Fruit fly (Drosophila melanogaster): ENCODE data around the gene Sap47.
A peak's percentile ranks its signal among the peaks of the same experiment; 100 is the strongest.

Sap47 gene

dm6 chr3R:15988353-15988752 lies 53.5 kb downstream of the Sap47 start:
- TF ChIP-seq CG17612 (GFP tag; IDR thresholded peaks at IDR 0.05) (no peak), CG17568 (GFP tag; optimal IDR thresholded peaks at IDR 0.05) (no peak), dmrt11E (tag; optimal IDR thresholded peaks at IDR 0.05) (no peak), eve (GFP tag; optimal IDR thresholded peaks at IDR 0.05) (no peak), CG3995 (GFP tag; optimal IDR thresholded peaks at IDR 0.05) (no peak), zen (tag; optimal IDR thresholded peaks at IDR 0.05) (peak; percentile 90), tll (GFP tag; optimal IDR thresholded peaks at IDR 0.05) (peak in 1 of 2 experiments; percentile 90), cad (GFP tag; optimal IDR thresholded peaks at IDR 0.05) (peak; percentile 80), pho (GFP tag; optimal IDR thresholded peaks at IDR 0.05) (no peak), row (GFP tag; IDR thresholded peaks at IDR 0.05) (no peak), CG17912 (GFP tag; optimal IDR thresholded peaks at IDR 0.05) (no peak), otp (GFP tag; IDR thresholded peaks at IDR 0.05) (no peak), CG8290 (GFP tag; optimal IDR thresholded peaks at IDR 0.05) (no peak), CG8290 (tag; optimal IDR thresholded peaks at IDR 0.05) (no peak), abd-A (tag; optimal IDR thresholded peaks at IDR 0.05) (no peak), CG18764 (GFP tag; optimal IDR thresholded peaks at IDR 0.05) (no peak), CG13123 (GFP tag; optimal IDR thresholded peaks at IDR 0.05) (no peak), tup (GFP tag; optimal IDR thresholded peaks at IDR 0.05) (no peak), pan (optimal IDR thresholded peaks at IDR 0.05) (no peak), pan (GFP tag; optimal IDR thresholded peaks at IDR 0.05 in 1 of 2, IDR thresholded peaks at IDR 0.05 in 1 of 2) (no peak), sens-2 (GFP tag; IDR thresholded peaks at IDR 0.05) (no peak), D19A (tag; optimal IDR thresholded peaks at IDR 0.05) (no peak), CG32767 (GFP tag; IDR thresholded peaks at IDR 0.05) (no peak), D (optimal IDR thresholded peaks at IDR 0.05) (peak; percentile 65), D (GFP tag; optimal IDR thresholded peaks at IDR 0.05) (no peak), CG9215 (GFP tag; IDR thresholded peaks at IDR 0.05) (no peak), Xrp1 (GFP tag; IDR thresholded peaks at IDR 0.05) (no peak)

DNA sequence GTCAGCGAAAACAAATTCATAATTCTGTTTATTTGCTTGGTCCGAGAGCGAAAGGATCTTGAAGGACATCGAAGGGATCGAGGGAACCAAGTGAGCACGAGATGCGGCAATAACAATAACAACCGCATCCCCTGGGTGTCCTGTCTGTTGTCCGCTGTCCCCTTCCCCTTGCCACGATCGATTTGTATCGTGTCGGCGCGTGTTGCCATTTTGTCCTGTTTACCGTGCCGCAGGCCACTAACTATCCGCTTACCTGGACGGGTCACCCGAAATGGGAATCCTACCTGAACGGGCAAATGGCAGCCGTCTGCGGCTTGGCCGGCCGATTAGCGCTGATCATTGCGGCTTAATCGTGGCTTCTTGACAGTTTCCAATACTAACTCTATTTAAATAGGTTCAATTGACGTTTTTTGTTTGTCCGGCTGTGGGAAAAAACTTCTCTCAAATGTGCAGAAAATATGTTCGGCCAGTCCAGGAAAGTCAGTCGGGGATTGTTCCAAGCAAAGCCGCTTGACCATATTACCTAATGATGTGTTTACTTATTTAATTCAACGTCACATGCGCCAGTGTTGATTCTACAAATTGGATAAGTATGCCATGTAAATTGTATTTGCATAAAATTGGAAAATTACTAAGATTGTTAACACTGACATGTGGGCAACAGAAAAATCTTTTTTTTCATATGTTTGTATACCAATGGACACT lies 54.5 kb downstream of the Sap47 start:
- TF ChIP-seq CG9727 (GFP tag; optimal IDR thresholded peaks at IDR 0.05) (no peak), CG15479 (GFP tag; optimal IDR thresholded peaks at IDR 0.05) (peak; percentile 66), vfl (GFP tag; optimal IDR thresholded peaks at IDR 0.05) (peak; percentile 2), nmo (GFP tag; optimal IDR thresholded peaks at IDR 0.05) (no peak), dm (GFP tag; optimal IDR thresholded peaks at IDR 0.05) (no peak), zen (tag; optimal IDR thresholded peaks at IDR 0.05) (peak; percentile 83), crc (GFP tag; optimal IDR thresholded peaks at IDR 0.05) (no peak), kni (GFP tag; optimal IDR thresholded peaks at IDR 0.05) (peak; percentile 30), ac (GFP tag; optimal IDR thresholded peaks at IDR 0.05) (no peak), CG14965 (GFP tag; optimal IDR thresholded peaks at IDR 0.05; ENCODE audit: borderline replicate concordance) (no peak), cad (GFP tag; optimal IDR thresholded peaks at IDR 0.05) (peak; percentile 72), her (GFP tag; optimal IDR thresholded peaks at IDR 0.05) (no peak), HLHmδ (GFP tag; optimal IDR thresholded peaks at IDR 0.05) (peak; percentile 29), CG3163 (GFP tag; optimal IDR thresholded peaks at IDR 0.05) (no peak), D (optimal IDR thresholded peaks at IDR 0.05) (peak; percentile 39), D (GFP tag; optimal IDR thresholded peaks at IDR 0.05) (no peak), tll (GFP tag; optimal IDR thresholded peaks at IDR 0.05) (peak in 1 of 2 experiments; percentile 98), CG43689 (GFP tag; IDR thresholded peaks at IDR 0.05) (no peak), CG11085 (GFP tag; IDR thresholded peaks at IDR 0.05) (no peak), Myb (GFP tag; optimal IDR thresholded peaks at IDR 0.05) (no peak), croc (GFP tag; conservative IDR thresholded peaks at IDR 0.05) (no peak), CG4328 (GFP tag; optimal IDR thresholded peaks at IDR 0.05) (no peak), Hr39 (optimal IDR thresholded peaks at IDR 0.05) (no peak), run (tag; optimal IDR thresholded peaks at IDR 0.05) (no peak), caup (GFP tag; optimal IDR thresholded peaks at IDR 0.05; ENCODE audit: severe bottlenecking) (no peak), Kr (GFP tag; optimal IDR thresholded peaks at IDR 0.05) (peak; percentile 6), B-H2 (GFP tag; optimal IDR thresholded peaks at IDR 0.05) (no peak), CG9932 (GFP tag; IDR thresholded peaks at IDR 0.05) (no peak), CG10979 (tag; optimal IDR thresholded peaks at IDR 0.05) (no peak)

Data from whole organism, embryonic.